Fruit fly (Drosophila melanogaster): Measurements from ENCODE around the gene stet.

The stet gene

dm6 chr3L:1450940-1451339 is 38.4 kb downstream of the stet start:
- TF ChIP-seq EcR (GFP tag; optimal IDR thresholded peaks at IDR 0.05): no peak
- TF ChIP-seq CG17806 (tag; optimal IDR thresholded peaks at IDR 0.05): peak; percentile 27
- peak; percentile 10 for TF ChIP-seq CG14655 (GFP tag; optimal IDR thresholded peaks at IDR 0.05)
- 0 out of 3 replicates have a peak, but pooled peaks have one; percentile 40 for TF ChIP-seq CG4496 (GFP tag; IDR thresholded peaks at IDR 0.05)
- TF ChIP-seq Snoo (tag; optimal IDR thresholded peaks at IDR 0.05): no peak
- TF ChIP-seq CG12605 (GFP tag; IDR thresholded peaks at IDR 0.05): no peak
- no peak for TF ChIP-seq rn (GFP tag; IDR thresholded peaks at IDR 0.05)
- TF ChIP-seq Pif1B (GFP tag; optimal IDR thresholded peaks at IDR 0.05): no peak
- no peak for TF ChIP-seq CG10348 (GFP tag; IDR thresholded peaks at IDR 0.05)
- no peak for TF ChIP-seq CG13204 (GFP tag; optimal IDR thresholded peaks at IDR 0.05)
- TF ChIP-seq Pif1A (GFP tag; optimal IDR thresholded peaks at IDR 0.05): peak; percentile 2
- no peak for TF ChIP-seq CG8301 (tag; optimal IDR thresholded peaks at IDR 0.05)
- peak; percentile 28; the same call in 1 of the 2 replicates for TF ChIP-seq Ets98B (GFP tag; IDR thresholded peaks at IDR 0.05)
- no peak for TF ChIP-seq CG15710 (tag; optimal IDR thresholded peaks at IDR 0.05)
- TF ChIP-seq CG32121 (GFP tag; IDR thresholded peaks at IDR 0.05): peak; percentile 41; the same call in 1 of the 2 replicates
- peak; percentile 54; the same call in 1 of the 3 replicates for TF ChIP-seq fd96Ca (GFP tag; IDR thresholded peaks at IDR 0.05)
- TF ChIP-seq CG34367 (tag; optimal IDR thresholded peaks at IDR 0.05): no peak
- TF ChIP-seq CG9948 (tag; optimal IDR thresholded peaks at IDR 0.05): peak; percentile 42
- no peak for TF ChIP-seq gl (tag; optimal IDR thresholded peaks at IDR 0.05)
- TF ChIP-seq CG8159 (tag; optimal IDR thresholded peaks at IDR 0.05): peak; percentile 26
- no peak for TF ChIP-seq D1 (tag; optimal IDR thresholded peaks at IDR 0.05)

dm6 chr3L:1447803-1448517 is 41.4 kb downstream of the stet start:
- no peak for TF ChIP-seq CG4496 (GFP tag; IDR thresholded peaks at IDR 0.05)
- no peak for TF ChIP-seq EcR (GFP tag; optimal IDR thresholded peaks at IDR 0.05)
- TF ChIP-seq CG17806 (tag; optimal IDR thresholded peaks at IDR 0.05): no peak
- TF ChIP-seq CG34367 (tag; optimal IDR thresholded peaks at IDR 0.05): no peak
- TF ChIP-seq CG8159 (tag; optimal IDR thresholded peaks at IDR 0.05): no peak
- no peak for TF ChIP-seq CG10348 (GFP tag; IDR thresholded peaks at IDR 0.05)
- TF ChIP-seq CG15710 (tag; optimal IDR thresholded peaks at IDR 0.05): no peak
- no peak for TF ChIP-seq Pif1B (GFP tag; optimal IDR thresholded peaks at IDR 0.05)
- TF ChIP-seq Pif1A (GFP tag; optimal IDR thresholded peaks at IDR 0.05): no peak
- no peak for TF ChIP-seq gl (tag; optimal IDR thresholded peaks at IDR 0.05)
- TF ChIP-seq Snoo (tag; optimal IDR thresholded peaks at IDR 0.05): no peak
- no peak for TF ChIP-seq CG12605 (GFP tag; IDR thresholded peaks at IDR 0.05)

DNA sequence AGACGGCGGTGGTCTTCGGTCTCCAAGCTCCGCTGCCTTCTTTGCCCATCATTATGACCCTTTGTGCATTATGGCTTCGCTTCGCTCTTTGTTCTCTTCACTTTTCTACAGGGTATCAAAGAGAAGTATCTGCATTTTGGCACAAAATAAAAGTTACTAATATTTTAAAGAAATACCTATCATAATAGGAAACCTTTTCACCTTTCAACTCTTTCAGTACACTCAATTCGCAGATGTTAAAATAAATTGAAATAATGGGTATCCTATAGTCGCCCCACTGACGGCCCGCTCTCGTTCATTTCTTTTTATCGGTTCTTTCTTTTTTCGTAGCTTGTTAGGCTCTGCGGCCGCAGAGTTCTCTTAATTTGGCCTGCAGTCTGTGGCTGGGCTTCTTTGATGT is 46.4 kb downstream of the stet start:
- TF ChIP-seq CG34367 (tag; optimal IDR thresholded peaks at IDR 0.05) (peak; percentile 72), Snoo (tag; optimal IDR thresholded peaks at IDR 0.05) (peak; percentile 96), Pif1A (GFP tag; optimal IDR thresholded peaks at IDR 0.05) (peak; percentile 85), CG8301 (tag; optimal IDR thresholded peaks at IDR 0.05) (peak; percentile 60), Pif1B (GFP tag; optimal IDR thresholded peaks at IDR 0.05) (peak; percentile 83), CG4496 (GFP tag; IDR thresholded peaks at IDR 0.05) (peak; percentile 81), CG10348 (GFP tag; IDR thresholded peaks at IDR 0.05) (no peak), CG9948 (tag; optimal IDR thresholded peaks at IDR 0.05) (peak; percentile 75), D1 (tag; optimal IDR thresholded peaks at IDR 0.05) (no peak), rn (GFP tag; IDR thresholded peaks at IDR 0.05) (peak; percentile 60; the same call in 1 of the 2 replicates), Ets98B (GFP tag; IDR thresholded peaks at IDR 0.05) (peak; percentile 43; the same call in 1 of the 2 replicates), CG12605 (GFP tag; IDR thresholded peaks at IDR 0.05) (0 out of 2 replicates have a peak, but pooled peaks have one; percentile 14), CG17806 (tag; optimal IDR thresholded peaks at IDR 0.05) (peak; percentile 71), CG14655 (GFP tag; optimal IDR thresholded peaks at IDR 0.05) (peak; percentile 69), EcR (GFP tag; optimal IDR thresholded peaks at IDR 0.05) (no peak), CG32121 (GFP tag; IDR thresholded peaks at IDR 0.05) (no peak), fd96Ca (GFP tag; IDR thresholded peaks at IDR 0.05) (peak; percentile 53; the same call in 1 of the 3 replicates), CG13204 (GFP tag; optimal IDR thresholded peaks at IDR 0.05) (peak; percentile 50), CG15710 (tag; optimal IDR thresholded peaks at IDR 0.05) (peak; percentile 83), gl (tag; optimal IDR thresholded peaks at IDR 0.05) (peak; percentile 2), CG8159 (tag; optimal IDR thresholded peaks at IDR 0.05) (peak; percentile 73)

DNA sequence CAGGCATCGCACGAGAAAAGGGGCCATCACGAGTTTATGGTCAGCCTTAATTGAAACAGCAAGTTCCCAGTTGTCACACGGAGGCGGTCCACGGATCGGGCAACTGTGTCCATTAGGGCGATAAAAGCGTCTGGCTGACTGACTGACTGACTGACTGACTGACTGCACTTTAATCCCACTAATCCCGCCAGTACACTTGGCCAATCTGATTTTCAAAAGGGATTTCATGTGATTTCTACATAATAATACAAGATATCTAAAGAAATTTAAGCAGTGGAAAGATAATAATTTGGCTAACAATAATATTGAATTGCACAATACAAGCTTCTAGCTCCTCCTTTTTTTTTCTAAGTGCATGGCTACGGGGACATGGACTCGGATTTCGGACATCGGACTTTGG is 47.0 kb downstream of the stet start:
- TF ChIP-seq EcR (GFP tag; optimal IDR thresholded peaks at IDR 0.05): no peak
- TF ChIP-seq CG14655 (GFP tag; optimal IDR thresholded peaks at IDR 0.05): no peak
- TF ChIP-seq CG15710 (tag; optimal IDR thresholded peaks at IDR 0.05): peak; percentile 18
- TF ChIP-seq Pif1B (GFP tag; optimal IDR thresholded peaks at IDR 0.05): no peak
- TF ChIP-seq CG9948 (tag; optimal IDR thresholded peaks at IDR 0.05): peak; percentile 12
- TF ChIP-seq CG8301 (tag; optimal IDR thresholded peaks at IDR 0.05): no peak
- no peak for TF ChIP-seq rn (GFP tag; IDR thresholded peaks at IDR 0.05)
- no peak for TF ChIP-seq CG34367 (tag; optimal IDR thresholded peaks at IDR 0.05)
- TF ChIP-seq CG8159 (tag; optimal IDR thresholded peaks at IDR 0.05): peak; percentile 21
- TF ChIP-seq Ets98B (GFP tag; IDR thresholded peaks at IDR 0.05): no peak
- no peak for TF ChIP-seq CG13204 (GFP tag; optimal IDR thresholded peaks at IDR 0.05)
- TF ChIP-seq CG4496 (GFP tag; IDR thresholded peaks at IDR 0.05): no peak
- no peak for TF ChIP-seq CG32121 (GFP tag; IDR thresholded peaks at IDR 0.05)
- no peak for TF ChIP-seq CG10348 (GFP tag; IDR thresholded peaks at IDR 0.05)
- TF ChIP-seq CG12605 (GFP tag; IDR thresholded peaks at IDR 0.05): no peak
- no peak for TF ChIP-seq D1 (tag; optimal IDR thresholded peaks at IDR 0.05)
- TF ChIP-seq gl (tag; optimal IDR thresholded peaks at IDR 0.05): no peak
- TF ChIP-seq Snoo (tag; optimal IDR thresholded peaks at IDR 0.05): no peak

DNA sequence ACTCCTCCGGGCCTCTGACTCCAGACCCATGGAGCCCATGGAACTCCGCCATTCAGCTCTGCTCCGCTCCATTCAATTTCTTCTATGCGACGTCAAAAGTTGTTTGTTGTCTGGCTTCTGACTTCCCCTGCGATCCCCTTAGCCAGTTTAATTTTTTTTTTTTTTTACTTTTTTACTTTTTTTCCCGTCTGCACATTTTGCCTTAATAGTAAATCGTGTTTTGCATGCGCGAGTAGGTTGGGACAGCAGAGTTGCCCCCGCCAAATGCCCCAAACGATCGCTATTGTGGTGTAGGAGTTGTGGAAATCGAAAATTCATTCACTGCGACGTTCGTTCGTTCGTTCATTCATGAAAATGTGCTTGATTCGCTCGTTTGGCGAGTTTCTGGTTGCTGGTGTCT is 48.3 kb downstream of the stet start:
- TF ChIP-seq Pif1B (GFP tag; optimal IDR thresholded peaks at IDR 0.05) (no peak), D1 (tag; optimal IDR thresholded peaks at IDR 0.05) (no peak), CG9948 (tag; optimal IDR thresholded peaks at IDR 0.05) (peak; percentile 9), Ets98B (GFP tag; IDR thresholded peaks at IDR 0.05) (peak; percentile 34; the same call in 1 of the 2 replicates), gl (tag; optimal IDR thresholded peaks at IDR 0.05) (peak; percentile 21), CG10348 (GFP tag; IDR thresholded peaks at IDR 0.05) (no peak), CG13204 (GFP tag; optimal IDR thresholded peaks at IDR 0.05) (peak; percentile 25), CG15710 (tag; optimal IDR thresholded peaks at IDR 0.05) (peak; percentile 22), CG8159 (tag; optimal IDR thresholded peaks at IDR 0.05) (no peak), EcR (GFP tag; optimal IDR thresholded peaks at IDR 0.05) (peak; percentile 41), fd96Ca (GFP tag; IDR thresholded peaks at IDR 0.05) (peak; percentile 52; the same call in 1 of the 3 replicates), CG12605 (GFP tag; IDR thresholded peaks at IDR 0.05) (peak; percentile 59; the same call in 1 of the 2 replicates), Pif1A (GFP tag; optimal IDR thresholded peaks at IDR 0.05) (peak; percentile 31), CG32121 (GFP tag; IDR thresholded peaks at IDR 0.05) (no peak; the same call in 1 of the 2 replicates), Snoo (tag; optimal IDR thresholded peaks at IDR 0.05) (no peak)
